Fruit fly (Drosophila melanogaster) whole organism, embryonic: ENCODE measurements around the gene CG7402.

Source experiments
- Atf6 ChIP-seq: fragments of 200-800 bp; sonication (Bioruptor generic); IDR thresholded peaks from 2 replicates; pipeline ENCODE4 v1.3.6; 2022; ENCODE audit warnings: missing biosample characterization, missing genetic modification characterization
- Bgb ChIP-seq: fragments of 200-800 bp; sonication (Bioruptor generic); IDR thresholded peaks from 2 replicates; pipeline ENCODE4 v1.3.6; 2022; ENCODE audit warnings: missing biosample characterization, missing genetic modification characterization; ENCODE audit not compliant: partially characterized antibody
- CG1024 ChIP-seq: fragments of 200-800 bp; sonication (Bioruptor generic); IDR thresholded peaks from 2 replicates; pipeline ENCODE4 v1.3.6; 2022; ENCODE audit warnings: missing biosample characterization, missing genetic modification characterization
- CG12104 ChIP-seq: fragments of 200-800 bp; sonication (Bioruptor generic); optimal IDR thresholded peaks from 3 replicates; lab custom pipeline; 2016; ENCODE audit warnings: missing biosample characterization, missing genetic modification characterization
- CG12942 ChIP-seq: fragments of 200-800 bp; sonication (Bioruptor generic); optimal IDR thresholded peaks from 3 replicates; lab custom pipeline; 2016; ENCODE audit warnings: missing biosample characterization, missing genetic modification characterization
- CG13287 ChIP-seq: fragments of 200-800 bp; sonication (Bioruptor generic); IDR thresholded peaks from 2 replicates; pipeline ENCODE4 v1.3.6; 2022; ENCODE audit warnings: missing biosample characterization, missing genetic modification characterization; ENCODE audit not compliant: partially characterized antibody
- CG13296 ChIP-seq: fragments of 200-800 bp; sonication (Bioruptor generic); optimal IDR thresholded peaks from 3 replicates; lab custom pipeline; 2018; ENCODE audit warnings: missing biosample characterization, mild to moderate bottlenecking, missing genetic modification characterization
- CG14860 ChIP-seq: fragments of 200-800 bp; sonication (Bioruptor generic); IDR thresholded peaks from 3 replicates; pipeline ENCODE4 v1.3.6; 2022; ENCODE audit warnings: missing biosample characterization, missing genetic modification characterization; ENCODE audit not compliant: partially characterized antibody
- CG15514 ChIP-seq: fragments of 200-800 bp; sonication (Bioruptor generic); optimal IDR thresholded peaks from 3 replicates; lab custom pipeline; 2017; ENCODE audit warnings: missing biosample characterization, missing genetic modification characterization, mild to moderate bottlenecking, moderate library complexity, missing genetic modification reagents
- CG16813 ChIP-seq: fragments of 200-800 bp; sonication (Bioruptor generic); IDR thresholded peaks from 3 replicates; pipeline ENCODE4 v1.3.6; 2022; ENCODE audit warnings: missing biosample characterization, missing genetic modification characterization; ENCODE audit not compliant: partially characterized antibody
- CG2202 ChIP-seq: fragments of 200-800 bp; sonication (Bioruptor generic); optimal IDR thresholded peaks from 2 replicates; lab custom pipeline; 2018; ENCODE audit warnings: missing biosample characterization, mild to moderate bottlenecking, missing genetic modification characterization
- CG31441 ChIP-seq: fragments of 200-800 bp; sonication (Bioruptor generic); IDR thresholded peaks from 2 replicates; pipeline ENCODE4 v1.3.6; 2022; ENCODE audit warnings: missing biosample characterization, missing genetic modification characterization
- CG3281 ChIP-seq: fragments of 200-800 bp; sonication (Bioruptor generic); optimal IDR thresholded peaks from 3 replicates; lab custom pipeline; 2017; ENCODE audit warnings: missing biosample characterization, mild to moderate bottlenecking, missing genetic modification characterization
- CG3407 ChIP-seq: fragments of 200-800 bp; sonication (Bioruptor generic); optimal IDR thresholded peaks from 2 replicates; lab custom pipeline; 2018; ENCODE audit warnings: missing biosample characterization, mild to moderate bottlenecking, missing genetic modification characterization
- CG34422 ChIP-seq: fragments of 200-800 bp; sonication (Bioruptor generic); IDR thresholded peaks from 3 replicates; pipeline ENCODE4 v1.3.6; 2022; ENCODE audit warnings: missing biosample characterization, missing genetic modification characterization
- CG8388 ChIP-seq: fragments of 200-800 bp; sonication (Bioruptor generic); optimal IDR thresholded peaks from 2 replicates; lab custom pipeline; 2019; ENCODE audit warnings: missing biosample characterization, mild to moderate bottlenecking, missing genetic modification characterization, moderate library complexity
- CG9215 ChIP-seq: fragments of 200-800 bp; sonication (Bioruptor generic); IDR thresholded peaks from 2 replicates; pipeline ENCODE4 v1.3.6; 2022; ENCODE audit warnings: missing biosample characterization, missing genetic modification characterization
- CG9932 ChIP-seq: fragments of 200-800 bp; sonication (Bioruptor generic); IDR thresholded peaks from 2 replicates; pipeline ENCODE4 v1.3.6; 2022; ENCODE audit warnings: missing biosample characterization, missing genetic modification characterization
- D ChIP-seq, 2 experiments: fragments of 200-800 bp in 1 of 2; fragments of >200 bp in 1 of 2; sonication (Bioruptor generic) in 1 of 2; optimal IDR thresholded peaks; 2 replicates in 1 of 2; 3 replicates in 1 of 2; lab custom pipeline; 2017; ENCODE audit warnings: mild to moderate bottlenecking in 1 of 2, missing biosample characterization in 1 of 2, missing genetic modification characterization in 1 of 2, missing genetic modification reagents in 1 of 2
- Ets65A ChIP-seq: fragments of 200-800 bp; sonication (Bioruptor generic); peaks from one replicate; lab custom pipeline; 2016; ENCODE audit warnings: missing biosample characterization, missing genetic modification characterization
- Hr51 ChIP-seq, 2 experiments: fragments of 200-800 bp; sonication (Bioruptor generic); optimal IDR thresholded peaks; 2 replicates in 1 of 2; 3 replicates in 1 of 2; lab custom pipeline; 2016 to 2018; ENCODE audit warnings: missing biosample characterization in 2 of 2, missing genetic modification characterization in 2 of 2, mild to moderate bottlenecking in 1 of 2, moderate library complexity in 1 of 2
- Ravus ChIP-seq: fragments of 200-800 bp; sonication (Bioruptor generic); IDR thresholded peaks from 2 replicates; pipeline ENCODE4 v1.3.6; 2022; ENCODE audit warnings: missing biosample characterization, missing genetic modification characterization
- Spps ChIP-seq: fragments of 200-800 bp; sonication (Bioruptor generic); optimal IDR thresholded peaks from 2 replicates; lab custom pipeline; 2018; ENCODE audit warnings: missing biosample characterization, mild to moderate bottlenecking, missing genetic modification characterization
- Ssrp ChIP-seq: fragments of 200-800 bp; sonication (Bioruptor generic); optimal IDR thresholded peaks from 2 replicates; lab custom pipeline; 2018; ENCODE audit warnings: missing biosample characterization, mild to moderate bottlenecking, missing genetic modification characterization, moderate library complexity
- ac ChIP-seq: fragments of 200-800 bp; sonication (Bioruptor generic); optimal IDR thresholded peaks from 3 replicates; lab custom pipeline; 2017; ENCODE audit warnings: missing biosample characterization, mild to moderate bottlenecking, missing genetic modification characterization
- bowl ChIP-seq: fragments of 200-800 bp; sonication (Bioruptor generic); IDR thresholded peaks from 2 replicates; pipeline ENCODE4 v1.3.6; 2022; ENCODE audit warnings: missing biosample characterization, missing genetic modification characterization
- bsh ChIP-seq, 2 experiments: fragments of 200-800 bp; sonication (Bioruptor generic); optimal IDR thresholded peaks; 2 replicates each; lab custom pipeline; 2017 to 2018; ENCODE audit warnings: mild to moderate bottlenecking in 2 of 2, missing biosample characterization in 2 of 2, missing genetic modification characterization in 2 of 2, moderate library complexity in 1 of 2
- caup ChIP-seq: fragments of 200-800 bp; sonication (Bioruptor generic); optimal IDR thresholded peaks from 3 replicates; lab custom pipeline; 2017; ENCODE audit warnings: missing biosample characterization, mild to moderate bottlenecking, missing genetic modification characterization, moderate library complexity; ENCODE audit not compliant: severe bottlenecking
- corto ChIP-seq: fragments of 200-800 bp; sonication (Bioruptor generic); optimal IDR thresholded peaks from 2 replicates; lab custom pipeline; 2016; ENCODE audit warnings: missing biosample characterization, mild to moderate bottlenecking, missing genetic modification characterization, moderate library complexity
- fd102C ChIP-seq: fragments of 200-800 bp; sonication (Bioruptor generic); optimal IDR thresholded peaks from 2 replicates; lab custom pipeline; 2018; ENCODE audit warnings: missing biosample characterization, mild to moderate bottlenecking, missing genetic modification characterization, moderate library complexity
- ftz-f1 ChIP-seq: fragments of 200-800 bp; sonication (Bioruptor generic); optimal IDR thresholded peaks from 2 replicates; lab custom pipeline; 2016; ENCODE audit warnings: missing biosample characterization, missing genetic modification characterization
- grn ChIP-seq: fragments of 200-800 bp; sonication (Bioruptor generic); optimal IDR thresholded peaks from 3 replicates; lab custom pipeline; 2017; ENCODE audit warnings: missing biosample characterization, missing genetic modification characterization
- gro ChIP-seq: fragments of 200-800 bp; sonication (Bioruptor generic); optimal IDR thresholded peaks from 2 replicates; lab custom pipeline; 2016; ENCODE audit warnings: missing biosample characterization, missing genetic modification characterization
- jigr1 ChIP-seq: fragments of 200-800 bp; sonication (Bioruptor generic); IDR thresholded peaks from 3 replicates; pipeline ENCODE4 v1.3.6; 2022; ENCODE audit warnings: missing biosample characterization, missing genetic modification characterization
- knrl ChIP-seq: fragments of 200-800 bp; sonication (Bioruptor generic); IDR thresholded peaks from 3 replicates; pipeline ENCODE4 v1.3.6; 2022; ENCODE audit warnings: missing biosample characterization, missing genetic modification characterization; ENCODE audit not compliant: partially characterized antibody
- lmd ChIP-seq: fragments of 200-800 bp; sonication (Bioruptor generic); IDR thresholded peaks from 2 replicates; pipeline ENCODE4 v1.3.6; 2022; ENCODE audit warnings: missing biosample characterization, missing genetic modification characterization
- luna ChIP-seq: fragments of 200-800 bp; sonication (Bioruptor generic); optimal IDR thresholded peaks from 2 replicates; lab custom pipeline; 2016; ENCODE audit warnings: missing biosample characterization, missing genetic modification characterization
- pita ChIP-seq: fragments of 200-800 bp; sonication (Bioruptor generic); optimal IDR thresholded peaks from 2 replicates; lab custom pipeline; 2017; ENCODE audit warnings: missing biosample characterization, mild to moderate bottlenecking, missing genetic modification characterization
- pros ChIP-seq: fragments of 200-800 bp; sonication (Bioruptor generic); optimal IDR thresholded peaks from 3 replicates; lab custom pipeline; 2019; ENCODE audit warnings: missing biosample characterization, mild to moderate bottlenecking, missing genetic modification characterization, moderate library complexity
- rib ChIP-seq: fragments of 200-800 bp; sonication (Bioruptor generic); IDR thresholded peaks from 2 replicates; pipeline ENCODE4 v1.3.6; 2022; ENCODE audit warnings: missing biosample characterization, missing genetic modification characterization
- ro ChIP-seq: fragments of 200-800 bp; sonication (Bioruptor generic); IDR thresholded peaks from 2 replicates; pipeline ENCODE4 v1.3.6; 2022; ENCODE audit warnings: missing biosample characterization, missing genetic modification characterization
- sens-2 ChIP-seq: fragments of 200-800 bp; sonication (Bioruptor generic); IDR thresholded peaks from 2 replicates; pipeline ENCODE4 v1.3.6; 2022; ENCODE audit warnings: missing biosample characterization, missing genetic modification characterization
- seq ChIP-seq: fragments of 200-800 bp; sonication (Bioruptor generic); IDR thresholded peaks from 2 replicates; pipeline ENCODE4 v1.3.6; 2022; ENCODE audit warnings: missing biosample characterization, missing genetic modification characterization
- slbo ChIP-seq: fragments of 200-800 bp; sonication (Bioruptor generic); IDR thresholded peaks from 2 replicates; pipeline ENCODE4 v1.3.6; 2022; ENCODE audit warnings: missing biosample characterization, missing genetic modification characterization
- sug ChIP-seq: fragments of 200-800 bp; optimal IDR thresholded peaks from 2 replicates; lab custom pipeline; 2019; ENCODE audit warnings: missing biosample characterization, mild to moderate bottlenecking, missing genetic modification characterization, moderate library complexity
- unc-4 ChIP-seq: fragments of 200-800 bp; sonication (Bioruptor generic); IDR thresholded peaks from 2 replicates; pipeline ENCODE4 v1.3.6; 2022; ENCODE audit warnings: missing biosample characterization, missing genetic modification characterization; ENCODE audit not compliant: partially characterized antibody
- wdn ChIP-seq: fragments of 200-800 bp; sonication (Bioruptor generic); IDR thresholded peaks from 2 replicates; pipeline ENCODE4 v1.3.6; 2022; ENCODE audit warnings: missing biosample characterization, missing genetic modification characterization
- yki ChIP-seq: fragments of >200 bp; optimal IDR thresholded peaks from 3 replicates; lab custom pipeline; 2018
- z ChIP-seq: fragments of 200-800 bp; sonication (Bioruptor generic); IDR thresholded peaks from 3 replicates; pipeline ENCODE4 v1.3.6; 2022; ENCODE audit warnings: missing biosample characterization, missing genetic modification characterization

CG7402 gene

dm6 chr3L:17912448-17912847 is 24.9 kb downstream of the CG7402 start, which contains the start of gene CG5290 (continued):
- TF ChIP-seq pros = no peak
- peak; percentile 8 for TF ChIP-seq CG12942 (GFP tag; lab: Kevin White, UChicago)
- TF ChIP-seq CG2202 = no peak
- peak; percentile 43; the same call in 1 of the 2 replicates for TF ChIP-seq slbo
- no peak for TF ChIP-seq rib (GFP tag; lab: Robert Waterston, UW)
- no peak for TF ChIP-seq ftz-f1 (GFP tag; lab: Kevin White, UChicago)
- TF ChIP-seq CG12104 = no peak
- TF ChIP-seq Hr51 (GFP tag; optimal IDR thresholded peaks at IDR 0.05; lab: Kevin White, UChicago) = peak in 1 of 2 experiments; percentile 0
- no peak for TF ChIP-seq CG13296 (GFP tag; lab: Kevin White, UChicago)
- 0 out of 2 replicates have a peak, but pooled peaks have one; percentile 15 for TF ChIP-seq CG9932 (GFP tag; lab: Robert Waterston, UW)
- TF ChIP-seq sens-2 (GFP tag; lab: Robert Waterston, UW) = no peak
- TF ChIP-seq CG13287 (GFP tag; lab: Robert Waterston, UW) = peak; percentile 80
- no peak for TF ChIP-seq CG1024 (GFP tag; lab: Robert Waterston, UW)
- peak; percentile 58; the same call in 2 of the 3 replicates for TF ChIP-seq knrl
- TF ChIP-seq CG3407 (GFP tag; lab: Kevin White, UChicago) = no peak
- TF ChIP-seq CG16813 (GFP tag; lab: Robert Waterston, UW) = peak; percentile 66
- peak; percentile 71 for TF ChIP-seq Ets65A (GFP tag; lab: Kevin White, UChicago)
- TF ChIP-seq unc-4 (GFP tag; lab: Robert Waterston, UW) = peak; percentile 68; the same call in 1 of the 2 replicates
- TF ChIP-seq lmd = no peak
- no peak for TF ChIP-seq seq (GFP tag; lab: Robert Waterston, UW)
- TF ChIP-seq pita = no peak
- no peak for TF ChIP-seq CG9215 (GFP tag; lab: Robert Waterston, UW)
- no peak for TF ChIP-seq ro (GFP tag; lab: Robert Waterston, UW)
- no peak for TF ChIP-seq D (optimal IDR thresholded peaks at IDR 0.05; lab: Kevin White, UChicago)
- TF ChIP-seq D (GFP tag; optimal IDR thresholded peaks at IDR 0.05; lab: Kevin White, UChicago) = no peak
- no peak for TF ChIP-seq Spps (tag; lab: Kevin White, UChicago)
- no peak for TF ChIP-seq z (GFP tag; lab: Robert Waterston, UW)
- no peak for TF ChIP-seq Ssrp (tag; lab: Kevin White, UChicago)
- no peak for TF ChIP-seq bsh (GFP tag; optimal IDR thresholded peaks at IDR 0.05; lab: Kevin White, UChicago)
- TF ChIP-seq CG8388 (GFP tag; lab: Kevin White, UChicago) = no peak
- TF ChIP-seq, all 482 proteins: peak for 128

dm6 chr3L:17912972-17913763 is 25.7 kb downstream of the CG7402 start:
- TF ChIP-seq Atf6 (0 out of 2 replicates have a peak, but pooled peaks have one; percentile 12), fd102C (GFP tag; lab: Kevin White, UChicago) (no peak), grn (peak; percentile 49), wdn (GFP tag; lab: Robert Waterston, UW) (0 out of 2 replicates have a peak, but pooled peaks have one; percentile 22), bowl (no peak), CG14860 (GFP tag; lab: Robert Waterston, UW) (0 out of 3 replicates have a peak, but pooled peaks have one; percentile 28), corto (no peak), CG3281 (peak; percentile 14), Ravus (GFP tag; lab: Robert Waterston, UW) (no peak), ac (GFP tag; lab: Kevin White, UChicago) (no peak), jigr1 (no peak), CG16813 (GFP tag; lab: Robert Waterston, UW) (no peak), gro (peak; percentile 41), yki (lab: Kevin White, UChicago) (no peak), CG15514 (peak; percentile 14), luna (no peak), sug (tag; lab: Kevin White, UChicago) (peak; percentile 88), CG31441 (GFP tag; lab: Robert Waterston, UW) (no peak), CG34422 (GFP tag; lab: Robert Waterston, UW) (no peak), caup (GFP tag; lab: Kevin White, UChicago) (peak; percentile 8), Bgb (GFP tag; lab: Robert Waterston, UW) (no peak)
